Worm (Caenorhabditis elegans) whole organism, midembryonic: ENCODE results near the gene gst-44.

ENCODE experiments used
- T22C8.4 ChIP-seq: fragments of 200-800 bp; sonication (Bioruptor generic); IDR thresholded peaks from 2 replicates; pipeline ENCODE4 v1.3.6; 2022; ENCODE audit warnings: missing genetic modification characterization, missing compliant biosample characterization
- cog-1 ChIP-seq: sonication (generic microtip); optimal IDR thresholded peaks from 2 replicates; lab custom pipeline; 2016; ENCODE audit warnings: missing genetic modification characterization, missing compliant biosample characterization
- flt-1 ChIP-seq: fragments of 200-800 bp; sonication (Bioruptor generic); IDR thresholded peaks from 2 replicates; pipeline ENCODE4 v1.3.6; 2022; ENCODE audit warnings: missing genetic modification characterization, missing compliant biosample characterization
- klf-2 ChIP-seq: fragments of 200-800 bp; sonication (Bioruptor generic); conservative IDR thresholded peaks from 2 replicates; pipeline ENCODE4 v1.3.6; 2022; ENCODE audit warnings: missing genetic modification reagents, missing genetic modification characterization, missing compliant biosample characterization
- med-1 ChIP-seq: sonication (generic microtip); optimal IDR thresholded peaks from 2 replicates; lab custom pipeline; 2017; ENCODE audit warnings: missing genetic modification characterization, mild to moderate bottlenecking, missing compliant biosample characterization, antibody characterized with exemption, missing genetic modification reagents; ENCODE audit not compliant: insufficient read depth
- ref-1 ChIP-seq: fragments of 200-800 bp; sonication (Bioruptor generic); conservative IDR thresholded peaks from 2 replicates; pipeline ENCODE4 v1.3.6; 2022; ENCODE audit warnings: missing genetic modification reagents, missing genetic modification characterization, missing compliant biosample characterization
- tab-1 ChIP-seq: fragments of 200-800 bp; sonication (Bioruptor generic); IDR thresholded peaks from 2 replicates; pipeline ENCODE4 v1.3.6; 2022; ENCODE audit warnings: missing genetic modification characterization, missing compliant biosample characterization
- ztf-23 ChIP-seq: fragments of 200-800 bp; sonication (Bioruptor generic); IDR thresholded peaks from 2 replicates; pipeline ENCODE4 v1.3.6; 2022; ENCODE audit warnings: missing genetic modification reagents, missing genetic modification characterization, missing compliant biosample characterization
- ztf-29 ChIP-seq: fragments of 200-800 bp; sonication (Bioruptor generic); IDR thresholded peaks from 2 replicates; pipeline ENCODE4 v1.3.6; 2022; ENCODE audit warnings: missing genetic modification reagents, missing genetic modification characterization, missing compliant biosample characterization

- TF ChIP-seq med-1 (GFP tag; lab: Kevin White, UChicago), result no peak
- no peak for TF ChIP-seq flt-1 (GFP tag; lab: Robert Waterston, UW)
- TF ChIP-seq ztf-29, result no peak
- TF ChIP-seq cog-1 (tag; lab: Kevin White, UChicago), result no peak
- TF ChIP-seq ztf-23 (GFP tag; lab: Robert Waterston, UW), result no peak
- TF ChIP-seq klf-2 (GFP tag; lab: Robert Waterston, UW), result no peak
- no peak for TF ChIP-seq T22C8.4
- no peak for TF ChIP-seq ref-1
- TF ChIP-seq tab-1 (GFP tag; lab: Robert Waterston, UW), result no peak
These were observed 23.1 kb upstream of the gst-44 start, which contains the start of gene W08G11.3 for ce11 chrV:16367575-16367974.
